Worm (Caenorhabditis elegans): ENCODE data around the gene F40A3.6.

The F40A3.6 gene

ce11 chrV:7893812-7894381 lies at the start of gene F40A3.6:
Gene F40A3.6 (minus strand): TSS chrV:7893862.
- no peak for TF ChIP-seq unc-62 (GFP tag; optimal IDR thresholded peaks at IDR 0.05)

- no peak for TF ChIP-seq unc-62 (GFP tag; optimal IDR thresholded peaks at IDR 0.05)
These were observed 46.6 kb upstream of the F40A3.6 start, which contains the start of gene srt-53 for ce11 chrV:7940299-7940698. Gene srt-53 (minus strand): TSS chrV:7940399.

- no peak for TF ChIP-seq unc-62 (GFP tag; optimal IDR thresholded peaks at IDR 0.05)
These were observed 43.5 kb upstream of the F40A3.6 start, which contains the start of gene srsx-3 for ce11 chrV:7937152-7937551. Gene srsx-3 (minus strand): TSS chrV:7937252.

DNA sequence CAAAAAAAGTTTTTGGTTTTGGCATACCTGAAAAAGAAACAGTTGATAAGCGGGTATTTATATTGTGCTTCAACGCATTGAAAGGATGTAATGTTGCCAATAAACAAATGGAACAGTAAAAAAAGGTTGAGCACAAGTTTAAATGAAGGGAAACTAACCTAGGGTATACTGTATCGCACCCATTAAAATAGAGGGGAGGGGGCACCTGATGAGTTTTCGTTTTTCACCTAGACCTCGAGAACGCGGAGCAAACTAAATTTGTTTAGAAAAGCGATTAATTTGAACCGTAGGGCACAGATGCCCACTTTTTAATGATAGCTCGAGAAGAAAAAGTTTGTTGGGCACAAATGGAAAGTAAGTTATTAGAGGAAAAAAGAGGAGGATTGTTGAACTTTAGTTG lies 39.3 kb upstream of the F40A3.6 start, which contains the start of gene ncx-10:
ncx-10 (minus strand) TSS at position 101 of the 400 bp plus-strand sequence.
- no peak for TF ChIP-seq unc-62 (GFP tag; optimal IDR thresholded peaks at IDR 0.05)

DNA sequence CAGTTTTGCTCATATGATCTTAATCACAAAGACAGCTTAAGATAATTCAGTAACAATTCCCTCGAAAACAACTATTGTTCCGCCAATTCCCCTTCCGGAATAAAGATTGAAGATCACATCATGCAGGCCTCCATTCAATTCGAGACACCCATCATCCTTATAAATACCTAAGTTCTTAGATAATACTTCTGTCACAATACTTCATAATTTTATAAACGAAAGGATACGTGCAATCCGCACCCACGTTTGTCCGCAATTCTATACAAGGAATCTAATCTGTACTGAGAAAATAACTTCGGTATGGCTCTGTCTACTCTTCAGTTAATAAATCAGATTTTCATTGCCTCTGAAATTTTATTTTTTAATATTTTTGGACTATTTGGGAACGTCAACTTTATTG lies 35.0 kb upstream of the F40A3.6 start, which contains the start of gene srsx-5:
srsx-5 (plus strand) TSS at position 301 of the 400 bp plus-strand sequence.
- TF ChIP-seq unc-62 (GFP tag; optimal IDR thresholded peaks at IDR 0.05): no peak

ce11 chrV:7926784-7927183 lies 33.1 kb upstream of the F40A3.6 start, which contains the start of gene srsx-6:
Gene srsx-6 (plus strand): TSS chrV:7927084.
- TF ChIP-seq unc-62 (GFP tag; optimal IDR thresholded peaks at IDR 0.05): no peak

ce11 chrV:7925483-7925882 lies 31.8 kb upstream of the F40A3.6 start, which contains the start of gene srsx-7:
Gene srsx-7 (plus strand): TSS chrV:7925783.
- TF ChIP-seq unc-62 (GFP tag; optimal IDR thresholded peaks at IDR 0.05): no peak

- TF ChIP-seq unc-62 (GFP tag; optimal IDR thresholded peaks at IDR 0.05): no peak
These were observed 14.8 kb upstream of the F40A3.6 start for ce11 chrV:7908431-7908830.

DNA sequence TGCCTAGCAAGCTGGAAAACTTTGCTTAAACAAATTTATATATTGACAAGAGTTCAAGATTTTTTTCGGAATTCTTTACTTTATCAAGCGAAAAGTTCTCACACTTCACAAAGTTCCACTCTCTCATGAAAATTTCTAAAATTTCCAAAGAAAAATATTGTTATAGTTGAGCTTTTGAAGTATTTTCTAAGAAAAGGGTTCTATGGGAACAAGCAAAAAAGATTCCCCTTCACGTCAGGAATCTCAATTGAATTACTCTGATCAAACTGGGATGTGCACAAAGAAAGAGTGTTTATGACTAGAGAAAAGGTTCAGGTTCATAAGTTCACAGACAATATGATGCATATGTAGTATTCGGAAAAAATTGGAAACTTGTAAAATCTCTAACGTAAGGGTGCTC lies 10.7 kb upstream of the F40A3.6 start:
- TF ChIP-seq unc-62 (GFP tag; optimal IDR thresholded peaks at IDR 0.05): no peak

ce11 chrV:7901222-7901621 lies 7.6 kb upstream of the F40A3.6 start:
- no peak for TF ChIP-seq unc-62 (GFP tag; optimal IDR thresholded peaks at IDR 0.05)

DNA sequence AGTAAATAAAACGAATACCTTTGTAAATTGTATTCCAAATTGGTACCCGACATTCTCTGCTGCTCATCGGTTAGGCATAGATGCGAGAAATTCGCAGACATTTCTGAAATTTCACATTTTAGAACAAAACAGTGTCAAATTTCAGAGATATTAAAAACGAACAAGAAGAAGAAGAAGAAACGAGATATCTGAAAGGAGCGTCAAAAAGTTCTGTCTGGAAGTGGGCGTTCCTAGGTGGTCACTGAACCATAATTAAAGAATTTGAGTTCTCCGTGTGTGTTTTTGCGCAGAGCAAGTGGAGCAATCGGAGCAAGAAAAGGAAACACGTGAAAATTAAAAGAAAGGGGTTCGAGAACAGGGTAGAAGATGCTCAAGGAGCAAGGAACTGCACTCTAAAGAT lies 6.1 kb upstream of the F40A3.6 start, which contains the start of gene F40A3.7:
F40A3.7 (minus strand) TSS at position 101 of the 400 bp plus-strand sequence.
- TF ChIP-seq unc-62 (GFP tag; optimal IDR thresholded peaks at IDR 0.05): no peak

DNA sequence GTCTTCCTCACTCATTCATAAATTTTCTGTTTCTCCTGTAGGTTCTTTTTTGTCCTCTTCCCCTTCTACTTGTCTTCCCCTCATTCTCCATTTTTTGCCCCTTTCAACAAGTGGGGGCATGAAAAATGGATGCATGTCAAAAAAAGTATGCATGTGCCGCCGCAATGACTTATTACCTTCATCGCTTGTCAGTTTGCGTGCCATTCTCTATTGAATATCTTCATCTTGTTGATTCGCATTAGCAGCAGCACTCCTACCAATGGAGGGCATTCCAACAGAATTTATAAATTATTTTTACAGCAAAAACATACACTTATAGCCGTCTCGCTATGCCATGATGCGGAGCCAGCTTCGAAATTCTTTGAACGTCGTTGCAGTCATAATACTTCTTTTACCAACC lies 2.4 kb downstream of the F40A3.6 start, which contains the start of gene F40A3.1:
F40A3.1 (plus strand) TSS at position 301 of the 400 bp plus-strand sequence.
- TF ChIP-seq unc-62 (GFP tag; optimal IDR thresholded peaks at IDR 0.05): no peak

DNA sequence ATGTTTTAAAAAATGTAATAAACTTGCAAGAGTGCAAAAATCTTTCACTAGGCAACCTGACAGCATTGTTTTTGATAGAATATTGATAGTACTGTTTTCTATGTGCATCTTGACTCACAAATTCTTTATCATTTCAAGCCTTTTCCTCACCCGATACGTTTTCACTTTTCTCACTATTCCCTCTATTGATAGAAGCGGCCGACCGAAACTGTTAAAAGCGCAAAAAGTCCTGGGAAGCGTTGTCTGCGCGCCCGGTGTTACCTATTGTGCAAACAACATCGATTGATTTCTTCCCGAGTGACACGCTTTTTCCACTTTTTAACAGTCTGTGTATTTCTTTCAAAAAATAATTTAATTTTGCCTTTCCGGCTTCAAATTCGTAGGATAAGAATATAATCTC lies 5.6 kb downstream of the F40A3.6 start:
- TF ChIP-seq unc-62 (GFP tag; optimal IDR thresholded peaks at IDR 0.05): no peak

ce11 chrV:7884441-7884840 lies 9.2 kb downstream of the F40A3.6 start:
- no peak for TF ChIP-seq unc-62 (GFP tag; optimal IDR thresholded peaks at IDR 0.05)

DNA sequence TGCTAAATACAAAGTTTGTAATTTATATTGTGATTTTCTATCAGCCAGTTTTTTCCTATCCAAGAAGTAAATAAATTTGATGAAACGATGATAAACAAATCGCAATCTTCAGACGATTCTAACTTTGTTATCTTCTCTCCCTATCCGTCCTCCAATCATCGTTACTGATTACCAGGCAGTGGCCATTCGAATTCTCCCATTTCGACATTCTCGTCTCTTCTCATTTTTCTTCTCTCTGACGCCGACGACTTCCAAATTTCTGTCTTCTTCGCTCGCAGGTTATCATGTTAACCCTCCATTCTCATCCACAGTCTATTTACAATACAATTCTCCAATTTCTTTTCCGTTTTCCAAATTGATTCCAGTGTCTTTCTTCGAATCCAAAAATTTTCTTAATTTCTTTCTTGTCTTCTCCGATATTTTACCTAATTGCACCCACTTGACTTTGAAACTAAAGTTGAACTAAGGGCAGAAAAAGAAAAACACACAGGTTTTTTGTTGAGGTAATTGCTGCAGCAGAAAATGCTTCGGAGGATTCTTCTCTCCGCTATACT lies 15.2 kb downstream of the F40A3.6 start, which contains the start of gene F40A3.2:
F40A3.2 (plus strand) TSS at position 504 of the 554 bp plus-strand sequence.
- TF ChIP-seq unc-62 (GFP tag; optimal IDR thresholded peaks at IDR 0.05): no peak

ce11 chrV:7876881-7877475 lies 16.7 kb downstream of the F40A3.6 start, which contains the start of gene F40A3.3:
Gene F40A3.3 (plus strand): TSS chrV:7877444.
- TF ChIP-seq unc-62 (GFP tag; optimal IDR thresholded peaks at IDR 0.05): no peak

DNA sequence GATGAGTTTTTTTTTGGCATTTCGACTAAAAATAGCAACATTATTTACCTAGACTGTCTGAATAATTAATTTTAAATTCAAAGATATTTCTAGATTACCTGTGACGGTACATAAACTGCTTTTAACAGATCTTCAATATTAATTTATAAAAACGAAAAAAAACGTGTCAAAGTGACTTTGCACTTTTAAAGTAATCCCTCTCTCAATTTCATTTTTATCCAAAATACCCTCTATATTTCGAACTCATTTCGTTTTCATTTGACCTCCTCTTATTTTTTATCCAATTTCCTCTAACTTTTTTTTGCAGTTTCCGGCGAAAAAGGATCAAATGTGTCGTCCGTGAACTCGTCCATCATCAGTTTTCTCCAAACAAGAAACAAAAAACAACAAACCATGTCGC lies 18.2 kb downstream of the F40A3.6 start, which contains the start of gene F40A3.4:
F40A3.4 (plus strand) TSS at position 301 of the 400 bp plus-strand sequence.
- TF ChIP-seq unc-62 (GFP tag; optimal IDR thresholded peaks at IDR 0.05): no peak
